Worm (Caenorhabditis elegans): ENCODE measurements around the gene set-21.
"Not testable (repeated sequence)": the region's sequence is repeated elsewhere in the genome, so short reads cannot be mapped to it uniquely, and the experiment has no call there.

The set-21 gene

DNA sequence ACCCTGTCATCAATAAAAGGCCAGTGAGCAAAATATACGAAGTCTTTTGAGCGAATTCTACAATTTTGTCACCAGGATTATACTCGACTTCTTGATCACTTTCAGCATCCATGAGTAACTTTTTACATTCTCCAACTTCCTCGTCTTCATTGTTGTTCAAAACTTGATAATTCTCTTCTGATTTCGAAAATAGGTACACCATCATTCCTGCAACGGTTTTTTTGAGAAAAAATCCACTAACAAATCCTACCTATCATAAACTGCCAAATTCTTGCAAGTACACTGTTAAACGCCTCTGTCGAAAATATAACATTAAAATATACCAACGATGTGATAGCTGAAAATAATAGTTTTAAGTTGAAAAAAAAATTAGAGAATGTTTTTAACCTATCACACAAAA is 45.8 kb upstream of the set-21 start:
- TF ChIP-seq lin-11 (tag; optimal IDR thresholded peaks at IDR 0.05) = no peak
- no peak for TF ChIP-seq snpc-4 (tag; optimal IDR thresholded peaks at IDR 0.05)
- no peak for TF ChIP-seq nhr-129 (tag; optimal IDR thresholded peaks at IDR 0.05)
- no peak for TF ChIP-seq F13H6.1 (tag; optimal IDR thresholded peaks at IDR 0.05)
- TF ChIP-seq mbf-1 (tag; optimal IDR thresholded peaks at IDR 0.05) = no peak

DNA sequence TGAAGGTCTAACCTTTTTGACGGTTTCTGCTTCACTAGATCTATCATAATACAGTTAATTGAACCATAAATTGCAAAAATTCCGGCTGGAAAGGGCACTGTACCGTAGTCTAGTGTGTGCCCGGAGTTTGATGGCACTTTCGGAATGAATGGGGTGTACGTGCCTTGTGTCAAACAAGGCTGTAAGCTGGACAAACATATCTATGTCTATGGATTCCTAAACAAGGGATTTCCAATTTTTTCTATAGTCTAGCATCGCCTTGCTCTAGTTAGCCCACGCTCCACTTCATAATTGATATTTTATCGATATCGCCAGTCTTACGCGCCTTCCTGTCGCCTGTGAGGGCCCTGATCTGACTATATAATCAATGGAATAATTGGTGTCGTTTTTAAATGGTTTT is 44.1 kb upstream of the set-21 start, which contains the start of gene oac-52:
oac-52 (minus strand) TSS at position 101 of the 400 bp plus-strand sequence.
- TF ChIP-seq sma-9 (GFP tag; optimal IDR thresholded peaks at IDR 0.05) (no peak), sma-9 (tag; optimal IDR thresholded peaks at IDR 0.05) (no peak), skn-1 (tag; optimal IDR thresholded peaks at IDR 0.05) (no peak), nhr-12 (tag; optimal IDR thresholded peaks at IDR 0.05) (no peak), ZK546.5 (tag; optimal IDR thresholded peaks at IDR 0.05) (no peak), nhr-6 (tag; optimal IDR thresholded peaks at IDR 0.05) (no peak), nhr-129 (tag; optimal IDR thresholded peaks at IDR 0.05) (no peak)

DNA sequence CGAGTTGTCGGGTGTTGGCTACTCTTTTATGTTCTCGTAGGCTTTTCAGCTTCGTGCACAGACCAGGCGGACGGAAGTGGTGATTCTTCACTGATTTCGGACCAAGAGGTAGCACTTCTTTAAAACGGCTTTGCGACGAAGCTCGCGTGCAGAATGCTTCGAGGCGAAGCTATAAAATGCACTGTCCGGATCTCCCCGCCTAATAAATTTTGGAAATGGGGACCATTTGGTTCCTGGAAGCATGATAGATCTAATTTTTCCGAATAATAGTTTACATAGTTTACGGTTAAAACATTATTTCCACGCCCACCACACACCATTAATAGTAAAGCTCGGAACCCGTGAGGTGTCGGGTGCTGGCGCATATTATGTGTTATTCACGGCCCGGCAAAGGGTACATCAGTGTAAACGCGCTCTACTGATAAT is 43.1 kb upstream of the set-21 start:
- TF ChIP-seq ztf-1 (GFP tag; conservative IDR thresholded peaks at IDR 0.05) (no peak), ama-1 (optimal IDR thresholded peaks at IDR 0.05) (peak; percentile 46)

DNA sequence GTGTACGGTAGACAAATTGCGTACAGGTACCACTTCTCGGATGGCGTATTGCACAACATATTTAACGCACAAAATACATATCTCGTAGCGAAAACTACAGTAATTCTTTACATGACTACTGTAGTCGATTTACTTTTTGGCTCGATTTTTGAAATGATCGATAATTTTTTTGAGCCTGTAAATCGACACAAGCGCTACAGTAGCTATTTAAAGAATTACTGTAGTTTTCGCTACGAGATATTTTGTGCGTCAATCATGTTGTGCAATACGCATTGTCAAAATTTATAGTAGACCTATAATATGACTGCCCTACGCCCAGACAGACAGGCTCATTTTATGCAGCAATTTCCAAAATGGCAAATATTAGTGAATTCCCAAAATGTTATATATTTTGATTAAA is 42.5 kb upstream of the set-21 start, which contains the start of gene W03B1.5:
W03B1.5 (plus strand) TSS at position 301 of the 400 bp plus-strand sequence.
- TF ChIP-seq unc-62 (GFP tag; optimal IDR thresholded peaks at IDR 0.05); ZK546.5 (tag; optimal IDR thresholded peaks at IDR 0.05); skn-1 (tag; optimal IDR thresholded peaks at IDR 0.05): not testable (repeated sequence)

DNA sequence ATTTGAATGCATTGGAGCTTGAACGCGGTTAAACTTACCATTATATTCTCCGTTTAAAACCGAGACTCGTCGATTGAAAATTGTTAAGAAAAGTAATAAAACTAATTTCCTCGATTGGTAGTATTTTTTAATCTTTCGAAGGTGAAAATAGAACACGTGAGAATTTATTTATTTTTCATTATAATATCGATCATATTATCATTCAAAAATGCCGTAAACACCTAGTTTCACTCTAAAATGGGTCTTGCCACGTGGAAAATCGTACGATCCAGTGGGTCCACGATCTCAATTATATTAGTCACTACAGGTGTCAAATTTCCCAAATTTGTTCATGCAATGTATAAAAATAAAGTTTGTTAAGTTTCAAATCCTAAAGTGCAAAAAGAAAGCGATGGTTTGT is 33.8 kb upstream of the set-21 start, which contains the start of gene W03B1.9:
W03B1.9 (minus strand) TSS at position 101 of the 400 bp plus-strand sequence.
- TF ChIP-seq unc-39 (tag; optimal IDR thresholded peaks at IDR 0.05) (no peak), unc-55 (GFP tag; optimal IDR thresholded peaks at IDR 0.05) (no peak), ama-1 (optimal IDR thresholded peaks at IDR 0.05) (no peak), fos-1 (tag; optimal IDR thresholded peaks at IDR 0.05) (no peak), mdl-1 (tag; optimal IDR thresholded peaks at IDR 0.05) (no peak), sma-9 (GFP tag; optimal IDR thresholded peaks at IDR 0.05) (no peak), sma-9 (tag; optimal IDR thresholded peaks at IDR 0.05) (no peak), dmd-4 (tag; optimal IDR thresholded peaks at IDR 0.05) (no peak), unc-62 (GFP tag; optimal IDR thresholded peaks at IDR 0.05) (no peak), nhr-23 (tag; optimal IDR thresholded peaks at IDR 0.05) (no peak), mbf-1 (tag; optimal IDR thresholded peaks at IDR 0.05) (no peak), aly-2 (tag; optimal IDR thresholded peaks at IDR 0.05) (no peak), zag-1 (tag; optimal IDR thresholded peaks at IDR 0.05) (no peak), alr-1 (tag; optimal IDR thresholded peaks at IDR 0.05) (no peak), crh-2 (tag; optimal IDR thresholded peaks at IDR 0.05) (no peak), ceh-82 (tag; optimal IDR thresholded peaks at IDR 0.05) (no peak), elt-1 (tag; optimal IDR thresholded peaks at IDR 0.05) (no peak)

DNA sequence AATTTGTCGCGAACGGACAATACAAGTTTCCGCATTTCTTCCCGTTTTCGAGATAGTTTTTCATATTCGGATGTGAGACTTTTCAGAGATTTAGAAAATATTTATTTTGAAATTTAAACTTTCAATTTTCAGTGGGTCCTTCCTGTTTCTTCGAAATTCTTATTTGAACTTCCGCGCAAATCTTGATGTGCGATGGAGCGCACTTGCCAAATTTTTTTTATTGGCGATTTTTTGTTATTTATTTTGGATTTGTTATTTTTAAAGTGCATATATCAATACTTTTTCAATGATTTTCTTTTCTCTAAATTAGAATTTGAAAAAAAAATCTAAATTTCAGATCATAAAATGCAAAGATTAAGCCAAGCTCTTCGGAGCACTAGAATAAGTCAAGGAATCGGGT is 33.3 kb upstream of the set-21 start, which contains the start of gene sars-2:
sars-2 (plus strand) TSS at position 341 of the 400 bp plus-strand sequence.
- TF ChIP-seq unc-62 (GFP tag; optimal IDR thresholded peaks at IDR 0.05) (no peak), unc-55 (GFP tag; optimal IDR thresholded peaks at IDR 0.05) (peak; percentile 82), R02D3.7 (tag; optimal IDR thresholded peaks at IDR 0.05) (no peak), C34F6.9 (tag; optimal IDR thresholded peaks at IDR 0.05) (peak; percentile 49), lin-11 (tag; optimal IDR thresholded peaks at IDR 0.05) (no peak), gmeb-1 (tag; optimal IDR thresholded peaks at IDR 0.05) (peak; percentile 93), mdl-1 (tag; optimal IDR thresholded peaks at IDR 0.05) (no peak), aly-2 (tag; optimal IDR thresholded peaks at IDR 0.05) (no peak), lsy-2 (tag; optimal IDR thresholded peaks at IDR 0.05) (peak in 1 of 2 experiments; percentile 65), nhr-129 (tag; optimal IDR thresholded peaks at IDR 0.05) (peak; percentile 7), crh-2 (tag; optimal IDR thresholded peaks at IDR 0.05) (no peak)

DNA sequence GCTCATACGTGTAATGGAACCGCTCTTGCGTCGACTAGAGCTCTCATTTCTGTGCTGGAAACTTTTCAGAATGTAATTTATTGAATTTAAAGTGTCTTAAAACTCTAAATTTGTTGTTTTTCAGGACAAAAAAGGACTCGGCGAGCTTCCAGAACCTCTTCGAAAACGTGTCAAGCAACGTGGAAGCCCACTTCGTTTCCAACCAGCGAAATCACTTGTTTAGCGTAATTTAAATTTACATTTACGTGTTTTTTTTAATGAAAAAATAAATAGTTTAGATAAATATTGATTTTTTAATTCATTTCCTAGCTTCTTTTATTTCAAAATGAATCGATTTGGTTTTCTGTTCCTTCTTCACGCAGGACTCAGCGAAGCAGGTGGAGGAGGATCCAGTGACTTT is 31.0 kb upstream of the set-21 start, which contains the start of gene F55F10.3:
F55F10.3 (plus strand) TSS at position 301 of the 400 bp plus-strand sequence.
- TF ChIP-seq sma-3 (GFP tag; optimal IDR thresholded peaks at IDR 0.05) = no peak
- TF ChIP-seq gmeb-1 (tag; optimal IDR thresholded peaks at IDR 0.05) = no peak
- TF ChIP-seq crh-2 (tag; optimal IDR thresholded peaks at IDR 0.05) = no peak
- no peak for TF ChIP-seq snpc-4 (tag; optimal IDR thresholded peaks at IDR 0.05)
- no peak for TF ChIP-seq ama-1 (optimal IDR thresholded peaks at IDR 0.05)
- no peak for TF ChIP-seq nhr-21 (tag; optimal IDR thresholded peaks at IDR 0.05)
- no peak for TF ChIP-seq nhr-237 (tag; optimal IDR thresholded peaks at IDR 0.05)
- no peak for TF ChIP-seq mbf-1 (tag; optimal IDR thresholded peaks at IDR 0.05)
- TF ChIP-seq ceh-82 (tag; optimal IDR thresholded peaks at IDR 0.05) = no peak
- no peak for TF ChIP-seq C34F6.9 (tag; optimal IDR thresholded peaks at IDR 0.05)
- no peak for TF ChIP-seq skn-1 (tag; optimal IDR thresholded peaks at IDR 0.05)
- no peak for TF ChIP-seq unc-39 (tag; optimal IDR thresholded peaks at IDR 0.05)
- no peak for TF ChIP-seq nhr-129 (tag; optimal IDR thresholded peaks at IDR 0.05)
- no peak for TF ChIP-seq Y55F3AM.14 (GFP tag; optimal IDR thresholded peaks at IDR 0.05)
- TF ChIP-seq alr-1 (tag; optimal IDR thresholded peaks at IDR 0.05) = no peak
- no peak for TF ChIP-seq elt-3 (tag; optimal IDR thresholded peaks at IDR 0.05)
